Worm (Caenorhabditis elegans) whole organism, L4/young adult: Measurements from ENCODE around the gene hpo-34.

Source experiments
- W03F9.2 ChIP-seq: fragments of 150-350 bp; optimal IDR thresholded peaks from 2 replicates; lab custom pipeline; 2014; ENCODE audit warnings: missing biosample characterization, missing genetic modification characterization
- dao-5 ChIP-seq: sonication (generic microtip); optimal IDR thresholded peaks from 2 replicates; lab custom pipeline; 2016; ENCODE audit warnings: missing genotype, missing genetic modification characterization, moderate library complexity, missing compliant biosample characterization
- him-1 ChIP-seq: sonication (generic microtip); optimal IDR thresholded peaks from 2 replicates; lab custom pipeline; 2016; ENCODE audit warnings: missing genotype, missing genetic modification reagents, missing genetic modification characterization, missing compliant biosample characterization

The hpo-34 gene

ce11 chrX:11546445-11547275, 27.8 kb upstream of the hpo-34 start, which contains the start of gene selt-1.1:
Gene selt-1.1, minus strand, starts transcription at chrX:11546495.
- TF ChIP-seq W03F9.2 (tag; lab: Kevin White, UChicago) (peak; percentile 64), him-1 (no peak), dao-5 (tag; lab: Kevin White, UChicago) (no peak)

- TF ChIP-seq him-1 (no peak), dao-5 (tag; lab: Kevin White, UChicago) (no peak), W03F9.2 (tag; lab: Kevin White, UChicago) (no peak)
Observed at ce11 chrX:11541690-11542089, 22.8 kb upstream of the hpo-34 start.

ce11 chrX:11537240-11537764, 18.4 kb upstream of the hpo-34 start, which contains the start of gene gcp-2.2:
Gene gcp-2.2, plus strand, starts transcription at chrX:11537714.
- TF ChIP-seq dao-5 (tag; lab: Kevin White, UChicago): no peak
- no peak for TF ChIP-seq W03F9.2 (tag; lab: Kevin White, UChicago)
- no peak for TF ChIP-seq him-1

- TF ChIP-seq W03F9.2 (tag; lab: Kevin White, UChicago) (no peak), dao-5 (tag; lab: Kevin White, UChicago) (no peak), him-1 (no peak)
Observed at ce11 chrX:11536408-11536807, 17.5 kb upstream of the hpo-34 start, which contains the start of gene C35C5.9. Gene C35C5.9, plus strand, starts transcription at chrX:11536568.

ce11 chrX:11534443-11534842, 15.6 kb upstream of the hpo-34 start:
- TF ChIP-seq W03F9.2 (tag; lab: Kevin White, UChicago): no peak
- no peak for TF ChIP-seq him-1
- TF ChIP-seq dao-5 (tag; lab: Kevin White, UChicago): no peak

- TF ChIP-seq W03F9.2 (tag; lab: Kevin White, UChicago): no peak
- TF ChIP-seq dao-5 (tag; lab: Kevin White, UChicago): no peak
- TF ChIP-seq him-1: no peak
Observed at ce11 chrX:11533543-11534003, 14.7 kb upstream of the hpo-34 start, which contains the start of gene C35C5.8. Gene C35C5.8, plus strand, starts transcription at chrX:11533593.

ce11 chrX:11523704-11524103, 4.8 kb upstream of the hpo-34 start:
- TF ChIP-seq W03F9.2 (tag; lab: Kevin White, UChicago) (no peak), dao-5 (tag; lab: Kevin White, UChicago) (no peak), him-1 (no peak)

ce11 chrX:11522058-11522757, 3.3 kb upstream of the hpo-34 start, which contains the start of gene sdc-2:
Gene sdc-2, plus strand, starts transcription at chrX:11522707.
- peak; percentile 44 for TF ChIP-seq him-1
- TF ChIP-seq W03F9.2 (tag; lab: Kevin White, UChicago): no peak
- TF ChIP-seq dao-5 (tag; lab: Kevin White, UChicago): no peak

ce11 chrX:11518415-11518814, 451 bp downstream of the hpo-34 start:
- TF ChIP-seq dao-5 (tag; lab: Kevin White, UChicago) (no peak), W03F9.2 (tag; lab: Kevin White, UChicago) (no peak), him-1 (no peak)

- TF ChIP-seq him-1 (no peak), dao-5 (tag; lab: Kevin White, UChicago) (no peak), W03F9.2 (tag; lab: Kevin White, UChicago) (no peak)
Observed at ce11 chrX:11517433-11517832, 1.4 kb downstream of the hpo-34 start.

ce11 chrX:11515381-11515780, 3.5 kb downstream of the hpo-34 start:
- TF ChIP-seq dao-5 (tag; lab: Kevin White, UChicago): no peak
- no peak for TF ChIP-seq him-1
- TF ChIP-seq W03F9.2 (tag; lab: Kevin White, UChicago): no peak

ce11 chrX:11511231-11511630, 7.6 kb downstream of the hpo-34 start, which contains the start of gene ccdc-149:
Gene ccdc-149, minus strand, starts transcription at chrX:11511451.
- TF ChIP-seq him-1 (no peak), W03F9.2 (tag; lab: Kevin White, UChicago) (no peak), dao-5 (tag; lab: Kevin White, UChicago) (no peak)

- TF ChIP-seq him-1: no peak
- TF ChIP-seq dao-5 (tag; lab: Kevin White, UChicago): no peak
- TF ChIP-seq W03F9.2 (tag; lab: Kevin White, UChicago): no peak
Observed at ce11 chrX:11509547-11509946, 9.3 kb downstream of the hpo-34 start.
